Worm (Caenorhabditis elegans): Measurements from ENCODE around the gene cyld-1.

The cyld-1 gene

DNA sequence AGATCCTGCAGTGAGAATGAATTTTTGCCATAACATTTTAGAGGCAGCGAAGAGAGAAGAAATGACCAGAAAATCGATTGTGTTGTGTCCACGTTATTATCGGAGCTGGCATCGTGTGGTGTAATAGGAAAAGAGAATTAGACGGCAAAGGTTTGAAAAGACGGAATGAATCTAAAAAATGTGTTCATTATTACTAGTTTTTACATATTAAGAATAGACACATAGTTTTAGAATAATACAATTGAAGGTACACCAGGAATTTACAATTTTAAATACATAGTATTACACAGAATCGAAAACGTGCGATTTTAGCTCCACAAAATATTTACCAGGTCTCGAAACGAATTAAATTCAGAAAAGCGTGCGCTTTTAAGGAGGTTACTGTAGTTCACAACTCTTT lies 39.8 kb upstream of the cyld-1 start, which contains the start of gene K03H1.13:
K03H1.13 (minus strand) TSS at position 101 of the 400 bp plus-strand sequence.
- TF ChIP-seq nhr-76 (tag; optimal IDR thresholded peaks at IDR 0.05): no peak
- no peak for TF ChIP-seq sup-37 (GFP tag; optimal IDR thresholded peaks at IDR 0.05)
- no peak for TF ChIP-seq nhr-85 (tag)
- no peak for TF ChIP-seq unc-86 (tag; optimal IDR thresholded peaks at IDR 0.05)
- TF ChIP-seq efl-1 (optimal IDR thresholded peaks at IDR 0.05): no peak
- peak in 1 of 2 experiments; percentile 30 for TF ChIP-seq efl-1 (GFP tag; optimal IDR thresholded peaks at IDR 0.05 in 1 of 2)
- TF ChIP-seq fkh-4 (tag; optimal IDR thresholded peaks at IDR 0.05; ENCODE audit: borderline replicate concordance): no peak

DNA sequence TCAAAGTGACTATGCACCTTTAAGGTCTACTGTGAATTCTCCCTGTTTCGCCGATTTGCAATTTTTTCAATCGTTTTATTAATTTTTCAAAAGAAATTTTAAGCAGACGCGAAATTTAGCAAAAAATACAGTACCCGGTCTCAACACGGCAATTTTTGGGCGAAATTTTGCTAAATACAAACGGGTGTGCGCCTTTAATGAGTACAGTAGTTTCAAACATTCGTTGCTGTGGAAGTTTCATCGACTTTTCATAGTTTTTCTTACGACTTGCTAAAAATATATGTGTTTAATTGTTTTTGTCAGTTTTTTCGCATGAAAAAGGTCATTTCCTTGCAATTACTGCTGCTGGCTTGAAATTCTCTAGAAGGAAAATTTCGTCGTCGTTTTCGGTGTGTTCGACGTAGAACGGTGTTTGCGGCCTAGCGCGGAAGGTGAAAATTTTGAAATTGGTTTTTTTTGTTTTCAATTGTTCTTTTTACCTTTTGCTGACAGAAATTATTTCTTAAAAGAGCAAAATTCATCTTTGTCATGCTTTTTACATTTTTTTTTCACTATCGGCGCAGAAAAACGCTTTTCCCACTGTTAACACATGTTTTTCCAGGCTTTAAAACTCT lies 36.5 kb upstream of the cyld-1 start, which contains the start of gene K03H1.7:
K03H1.7 (plus strand) TSS at position 600 of the 614 bp plus-strand sequence.
- TF ChIP-seq nhr-11 (tag; optimal IDR thresholded peaks at IDR 0.05) (no peak), efl-1 (optimal IDR thresholded peaks at IDR 0.05) (peak; percentile 64 to 69), efl-1 (GFP tag; optimal IDR thresholded peaks at IDR 0.05 in 1 of 2) (peak; percentile 81 to 97), aly-2 (tag; optimal IDR thresholded peaks at IDR 0.05) (no peak), lin-35 (GFP tag; optimal IDR thresholded peaks at IDR 0.05) (peak; percentile 1 to 84), lin-15B (tag; optimal IDR thresholded peaks at IDR 0.05) (peak; percentile 63), dpl-1 (GFP tag; optimal IDR thresholded peaks at IDR 0.05) (peak; percentile 43 to 80 (median 67)), F16B12.6 (tag; optimal IDR thresholded peaks at IDR 0.05) (peak; percentile 74)

DNA sequence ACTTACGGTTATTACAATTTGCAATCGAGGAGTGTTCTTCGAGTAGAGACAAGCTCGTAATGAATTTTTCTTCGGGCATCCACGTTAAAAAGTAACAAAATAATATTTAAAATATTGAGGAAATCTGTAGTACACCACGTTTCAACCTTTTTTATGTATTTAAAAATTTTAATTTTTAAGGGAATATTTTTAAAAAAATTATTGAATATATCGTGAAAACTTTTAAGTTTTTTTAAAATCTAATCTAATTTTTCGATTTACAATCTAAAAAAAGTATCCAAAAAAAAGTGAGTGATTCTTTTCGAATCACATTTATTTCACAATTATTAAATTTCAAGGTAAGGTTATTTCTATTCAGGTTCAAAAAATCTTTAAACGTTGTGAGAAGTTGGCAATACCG lies 34.3 kb upstream of the cyld-1 start, which contains the start of gene gln-2:
gln-2 (minus strand) TSS at position 101 of the 400 bp plus-strand sequence.
- no peak for TF ChIP-seq efl-3 (GFP tag; optimal IDR thresholded peaks at IDR 0.05)
- TF ChIP-seq ceh-63 (GFP tag; optimal IDR thresholded peaks at IDR 0.05): no peak
- TF ChIP-seq blmp-1 (tag; optimal IDR thresholded peaks at IDR 0.05): no peak

DNA sequence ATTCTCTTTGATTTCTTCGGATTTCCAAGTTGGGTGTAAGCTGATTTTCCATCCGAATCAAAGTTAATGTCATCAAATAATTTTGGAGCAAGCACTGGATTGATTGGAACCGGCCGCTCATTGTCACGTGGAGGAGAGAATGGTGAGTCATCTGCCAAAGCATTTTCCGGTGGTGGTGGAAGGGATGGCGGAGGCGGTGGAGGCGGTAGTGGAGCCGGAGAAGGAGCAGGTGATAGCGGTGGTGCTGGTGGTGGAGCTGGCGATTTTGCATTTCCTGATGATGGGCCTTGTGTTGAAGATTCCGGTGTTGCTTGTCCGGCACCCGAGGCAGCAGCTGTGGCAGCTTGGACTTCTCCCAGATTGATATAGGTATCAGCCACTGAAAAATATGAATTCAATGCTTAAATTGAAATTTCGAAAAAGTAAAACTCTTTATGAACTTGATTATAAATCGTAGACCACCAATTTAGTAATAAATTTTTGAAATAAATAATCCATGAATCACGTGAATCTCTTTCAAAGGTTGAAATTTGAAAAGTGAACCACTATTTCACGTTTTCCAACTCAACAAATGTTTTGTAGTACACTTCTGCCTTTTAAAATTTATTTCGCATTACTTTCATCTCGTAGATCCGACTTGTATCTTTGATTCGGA lies 30.7 kb upstream of the cyld-1 start, which contains the start of the genes K03H1.9 and K03H1.12:
K03H1.9 (minus strand) TSS at position 471 of the 655 bp plus-strand sequence.
K03H1.12 (plus strand) TSS at position 605 of the 655 bp plus-strand sequence.
- TF ChIP-seq mab-9 (GFP tag; IDR thresholded peaks at IDR 0.05) (no peak), nhr-76 (tag; optimal IDR thresholded peaks at IDR 0.05) (no peak), fkh-8 (tag; optimal IDR thresholded peaks at IDR 0.05) (no peak), sox-4 (tag; optimal IDR thresholded peaks at IDR 0.05) (no peak), nhr-20 (tag; optimal IDR thresholded peaks at IDR 0.05) (no peak), fkh-4 (tag; optimal IDR thresholded peaks at IDR 0.05; ENCODE audit: borderline replicate concordance) (no peak), alr-1 (tag; optimal IDR thresholded peaks at IDR 0.05; ENCODE audit: borderline replicate concordance) (no peak), nhr-237 (tag; optimal IDR thresholded peaks at IDR 0.05) (no peak), nhr-71 (tag; optimal IDR thresholded peaks at IDR 0.05) (no peak), hpl-2 (GFP tag; optimal IDR thresholded peaks at IDR 0.05) (no peak), Y116A8C.19 (tag; optimal IDR thresholded peaks at IDR 0.05; ENCODE audit: borderline replicate concordance) (no peak), isw-1 (GFP tag; IDR thresholded peaks at IDR 0.05) (no peak), nhr-47 (tag; optimal IDR thresholded peaks at IDR 0.05) (no peak), lin-15B (tag; optimal IDR thresholded peaks at IDR 0.05) (no peak)

DNA sequence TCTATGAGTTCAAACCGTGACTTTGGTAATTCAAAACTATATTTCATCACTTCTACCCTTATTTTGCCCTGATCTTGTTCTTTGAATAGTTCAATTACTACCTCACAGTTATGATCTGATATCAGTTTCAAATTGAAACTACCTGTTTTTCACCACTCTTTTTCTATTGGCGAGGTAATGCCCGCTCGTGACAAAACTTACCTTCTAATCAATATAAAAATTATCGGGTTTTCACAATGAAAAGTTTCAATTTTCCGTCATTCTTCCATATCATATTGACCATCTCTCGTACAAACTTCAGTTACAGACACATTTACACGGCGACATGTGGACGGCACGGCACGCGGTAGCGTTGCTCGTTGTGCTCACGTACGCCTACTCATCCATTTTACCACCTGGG lies 21.6 kb upstream of the cyld-1 start, which contains the start of gene dec-7:
dec-7 (plus strand) TSS at position 308 of the 400 bp plus-strand sequence.
- TF ChIP-seq mef-2 (tag; optimal IDR thresholded peaks at IDR 0.05): no peak
- TF ChIP-seq swsn-7 (tag; optimal IDR thresholded peaks at IDR 0.05): no peak
- TF ChIP-seq ceh-82 (tag; optimal IDR thresholded peaks at IDR 0.05): no peak
- no peak for TF ChIP-seq dsc-1 (tag; optimal IDR thresholded peaks at IDR 0.05)
- TF ChIP-seq ztf-4 (tag; optimal IDR thresholded peaks at IDR 0.05): no peak
- no peak for TF ChIP-seq grh-1 (GFP tag; IDR thresholded peaks at IDR 0.05)
- no peak for TF ChIP-seq blmp-1 (tag; optimal IDR thresholded peaks at IDR 0.05)
- TF ChIP-seq nhr-76 (tag; optimal IDR thresholded peaks at IDR 0.05): no peak
- no peak for TF ChIP-seq efl-1 (optimal IDR thresholded peaks at IDR 0.05)
- no peak for TF ChIP-seq efl-1 (GFP tag; optimal IDR thresholded peaks at IDR 0.05 in 1 of 2)
- TF ChIP-seq egl-27 (tag; optimal IDR thresholded peaks at IDR 0.05): no peak
- no peak for TF ChIP-seq unc-86 (tag; optimal IDR thresholded peaks at IDR 0.05)
- no peak for TF ChIP-seq C04F5.9 (tag; optimal IDR thresholded peaks at IDR 0.05)
- no peak for TF ChIP-seq nhr-85 (tag)
